Worm (Caenorhabditis elegans) whole organism, mixed stage, embryonic: ENCODE data around the gene D1086.11.

Experiments used
- bed-3 ChIP-seq: fragments of 200-800 bp; sonication (Bioruptor generic); optimal IDR thresholded peaks from 3 replicates; lab custom pipeline; 2018; ENCODE audit warnings: mild to moderate bottlenecking, missing genetic modification characterization, moderate library complexity, missing compliant biosample characterization
- ces-1 ChIP-seq: fragments of 150-350 bp; optimal IDR thresholded peaks from 2 replicates; lab custom pipeline; 2014; ENCODE audit warnings: missing biosample characterization, missing genetic modification reagents, missing genetic modification characterization
- lsy-2 ChIP-seq: fragments of 150-350 bp; optimal IDR thresholded peaks from 2 replicates; lab custom pipeline; 2014; ENCODE audit warnings: missing biosample characterization, missing genetic modification characterization
- mab-5 ChIP-seq: fragments of 150-350 bp; optimal IDR thresholded peaks from 2 replicates; lab custom pipeline; 2014; ENCODE audit warnings: missing biosample characterization, missing genetic modification characterization
- mep-1 ChIP-seq: fragments of 150-350 bp; optimal IDR thresholded peaks from 2 replicates; lab custom pipeline; 2017; ENCODE audit warnings: missing biosample characterization, missing genetic modification reagents, missing genetic modification characterization, inconsistent platforms
- nhr-12 ChIP-seq: fragments of 150-350 bp; optimal IDR thresholded peaks from 2 replicates; lab custom pipeline; 2014; ENCODE audit warnings: missing biosample characterization, missing genetic modification characterization
- nhr-28 ChIP-seq: fragments of 150-350 bp; optimal IDR thresholded peaks from 2 replicates; lab custom pipeline; 2014; ENCODE audit warnings: missing biosample characterization, missing genetic modification characterization
- nhr-76 ChIP-seq: sonication (generic microtip); optimal IDR thresholded peaks from 2 replicates; lab custom pipeline; 2017; ENCODE audit warnings: missing biosample characterization, missing genetic modification characterization
- snpc-4 ChIP-seq: fragments of 150-350 bp; optimal IDR thresholded peaks from 2 replicates; lab custom pipeline; 2014; ENCODE audit warnings: missing biosample characterization, missing genetic modification characterization
- sptf-1 ChIP-seq: sonication (generic microtip); optimal IDR thresholded peaks from 2 replicates; lab custom pipeline; 2017; ENCODE audit warnings: mild to moderate bottlenecking, missing genetic modification characterization, moderate library complexity, missing compliant biosample characterization
- unc-39 ChIP-seq: fragments of 150-350 bp; optimal IDR thresholded peaks from 2 replicates; lab custom pipeline; 2014; ENCODE audit warnings: missing biosample characterization, missing genetic modification characterization
- unc-62 ChIP-seq: fragments of 150-350 bp; optimal IDR thresholded peaks from 2 replicates; lab custom pipeline; 2014; ENCODE audit warnings: missing biosample characterization, missing genetic modification reagents, missing genetic modification characterization
- ztf-11 ChIP-seq: fragments of 150-350 bp; optimal IDR thresholded peaks from 2 replicates; lab custom pipeline; 2014; ENCODE audit warnings: missing biosample characterization, missing genetic modification characterization

ce11 chrV:14093805-14094204, 19.5 kb downstream of the D1086.11 start, which contains the start of gene D1086.8:
- TF ChIP-seq nhr-12 (no peak), mab-5 (tag; lab: Kevin White, UChicago) (no peak), lsy-2 (tag; lab: Kevin White, UChicago) (no peak), bed-3 (GFP tag; lab: Kevin White, UChicago) (no peak), nhr-28 (no peak), sptf-1 (tag; lab: Kevin White, UChicago) (no peak), snpc-4 (tag; lab: Kevin White, UChicago) (no peak), unc-62 (GFP tag; lab: Kevin White, UChicago) (no peak), mep-1 (tag; lab: Kevin White, UChicago) (no peak), ztf-11 (tag; lab: Kevin White, UChicago) (no peak), unc-39 (tag; lab: Kevin White, UChicago) (no peak), nhr-76 (no peak), ces-1 (GFP tag; lab: Kevin White, UChicago) (no peak)
